Worm (Caenorhabditis elegans) whole organism, early embryonic: ENCODE measurements around the gene str-193.

Experiments used
- B0310.2 ChIP-seq: sonication (generic microtip); optimal IDR thresholded peaks from 2 replicates; lab custom pipeline; 2016; ENCODE audit warnings: mild to moderate bottlenecking, missing genetic modification characterization, missing compliant biosample characterization
- F13C5.2 ChIP-seq: sonication (generic microtip); optimal IDR thresholded peaks from 2 replicates; lab custom pipeline; 2017; ENCODE audit warnings: mild to moderate bottlenecking, missing genetic modification characterization, inconsistent platforms, missing compliant biosample characterization
- aly-1 ChIP-seq: sonication (generic microtip); optimal IDR thresholded peaks from 2 replicates; lab custom pipeline; 2016; ENCODE audit warnings: missing genetic modification characterization, missing compliant biosample characterization
- ama-1 ChIP-seq: fragments of 150-350 bp; optimal IDR thresholded peaks from 2 replicates; lab custom pipeline; 2014
- ceh-13 ChIP-seq: fragments of 200-800 bp; sonication (Bioruptor generic); optimal IDR thresholded peaks from 2 replicates; lab custom pipeline; 2018; ENCODE audit warnings: mild to moderate bottlenecking, missing genetic modification characterization, missing compliant biosample characterization
- ceh-36 ChIP-seq: sonication (generic microtip); optimal IDR thresholded peaks from 2 replicates; lab custom pipeline; 2016; ENCODE audit warnings: missing genetic modification characterization, inconsistent platforms, missing compliant biosample characterization
- ets-7 ChIP-seq: sonication (generic microtip); optimal IDR thresholded peaks from 2 replicates; lab custom pipeline; 2016; ENCODE audit warnings: missing genotype, missing genetic modification characterization, missing compliant biosample characterization
- flt-1 ChIP-seq: fragments of 200-800 bp; sonication (Bioruptor generic); IDR thresholded peaks from 2 replicates; pipeline ENCODE4 v1.3.6; 2022; ENCODE audit warnings: missing genetic modification characterization, missing compliant biosample characterization
- hmbx-1 ChIP-seq: sonication (generic microtip); optimal IDR thresholded peaks from 2 replicates; lab custom pipeline; 2016; ENCODE audit warnings: mild to moderate bottlenecking, missing genetic modification characterization, missing compliant biosample characterization
- hmg-4 ChIP-seq: fragments of 200-800 bp; sonication (Bioruptor generic); optimal IDR thresholded peaks from 2 replicates; lab custom pipeline; 2018; ENCODE audit warnings: mild to moderate bottlenecking, missing genetic modification characterization, missing compliant biosample characterization
- hnd-1 ChIP-seq: sonication (generic microtip); optimal IDR thresholded peaks from 2 replicates; lab custom pipeline; 2016; ENCODE audit warnings: missing genetic modification characterization, missing compliant biosample characterization
- pes-1 ChIP-seq: fragments of 200-800 bp; sonication (Bioruptor generic); IDR thresholded peaks from 2 replicates; pipeline ENCODE4 v1.3.6; 2022; ENCODE audit warnings: missing genetic modification reagents, missing genetic modification characterization, missing compliant biosample characterization
- scrt-1 ChIP-seq: fragments of 200-800 bp; sonication (Bioruptor generic); IDR thresholded peaks from 2 replicates; pipeline ENCODE4 v1.3.6; 2022; ENCODE audit warnings: missing genetic modification characterization, missing compliant biosample characterization
- sea-1 ChIP-seq: fragments of 200-800 bp; sonication (Bioruptor generic); conservative IDR thresholded peaks from 2 replicates; pipeline ENCODE4 v1.3.6; 2022; ENCODE audit warnings: missing genetic modification characterization, missing compliant biosample characterization
- tbx-11 ChIP-seq: fragments of 200-800 bp; sonication (Bioruptor generic); IDR thresholded peaks from 2 replicates; pipeline ENCODE4 v1.3.6; 2022; ENCODE audit warnings: missing genetic modification characterization, missing compliant biosample characterization
- tbx-37 ChIP-seq: fragments of 200-800 bp; sonication (Bioruptor generic); conservative IDR thresholded peaks from 2 replicates; pipeline ENCODE4 v1.3.6; 2022; ENCODE audit warnings: missing genetic modification reagents, missing genetic modification characterization, missing compliant biosample characterization
- tra-4 ChIP-seq: sonication (generic microtip); optimal IDR thresholded peaks from 2 replicates; lab custom pipeline; 2017; ENCODE audit warnings: missing genetic modification characterization, missing compliant biosample characterization

Gene str-193

ce11 chrV:9771311-9771710 is 50.3 kb downstream of the str-193 start:
- TF ChIP-seq tra-4 (tag; lab: Kevin White, UChicago) (no peak), ets-7 (tag; lab: Kevin White, UChicago) (no peak), tbx-11 (no peak), scrt-1 (GFP tag; lab: Robert Waterston, UW) (no peak), F13C5.2 (tag; lab: Kevin White, UChicago) (no peak), pes-1 (GFP tag; lab: Robert Waterston, UW) (no peak), ceh-36 (tag; lab: Kevin White, UChicago) (no peak), B0310.2 (no peak), aly-1 (tag; lab: Kevin White, UChicago) (no peak), ama-1 (lab: Kevin White, UChicago) (no peak), hmg-4 (GFP tag; lab: Kevin White, UChicago) (no peak), sea-1 (GFP tag; lab: Robert Waterston, UW) (no peak), tbx-37 (GFP tag; lab: Robert Waterston, UW) (no peak), hnd-1 (tag; lab: Kevin White, UChicago) (no peak), flt-1 (GFP tag; lab: Robert Waterston, UW) (no peak), ceh-13 (GFP tag; lab: Kevin White, UChicago) (no peak), hmbx-1 (tag; lab: Kevin White, UChicago) (no peak)
